Worm (Caenorhabditis elegans): Measurements from ENCODE around the gene ZK686.1.

Gene ZK686.1

ce11 chrIII:7778530-7778929 is 5.6 kb downstream of the ZK686.1 start:
- peak in 1 of 2 experiments; percentile 23 for TF ChIP-seq daf-16 (GFP tag; optimal IDR thresholded peaks at IDR 0.05)
- TF ChIP-seq daf-16 (tag; optimal IDR thresholded peaks at IDR 0.05), result no peak
- TF ChIP-seq mxl-3 (GFP tag; optimal IDR thresholded peaks at IDR 0.05), result no peak
- TF ChIP-seq gei-8 (GFP tag; optimal IDR thresholded peaks at IDR 0.05), result no peak
- TF ChIP-seq lsy-2 (tag; optimal IDR thresholded peaks at IDR 0.05), result peak in 1 of 2 experiments; percentile 74

ce11 chrIII:7779313-7779712 is 6.4 kb downstream of the ZK686.1 start:
- no peak for TF ChIP-seq gei-8 (GFP tag; optimal IDR thresholded peaks at IDR 0.05)
- no peak for TF ChIP-seq nhr-48 (tag; optimal IDR thresholded peaks at IDR 0.05)
- no peak for TF ChIP-seq mxl-2 (GFP tag; conservative IDR thresholded peaks at IDR 0.05)

- TF ChIP-seq ZK337.2 (GFP tag; IDR thresholded peaks at IDR 0.05), result no peak
- 0 out of 2 replicates have a peak, but pooled peaks have one; percentile 24 for TF ChIP-seq ceh-20 (GFP tag; IDR thresholded peaks at IDR 0.05)
- no peak for TF ChIP-seq aha-1 (tag)
- no peak for TF ChIP-seq Y75B8A.6 (GFP tag; IDR thresholded peaks at IDR 0.05)
- TF ChIP-seq nhr-11 (tag; optimal IDR thresholded peaks at IDR 0.05), result no peak
- TF ChIP-seq nhr-25 (tag; optimal IDR thresholded peaks at IDR 0.05; ENCODE audit: borderline replicate concordance, insufficient read depth), result no peak
- TF ChIP-seq lsy-2 (tag; optimal IDR thresholded peaks at IDR 0.05), result peak in 1 of 2 experiments; percentile 14
These were observed 7.8 kb downstream of the ZK686.1 start for ce11 chrIII:7780566-7781238.

ce11 chrIII:7783354-7783753 is 10.4 kb downstream of the ZK686.1 start, which contains the start of gene mab-5:
mab-5 (minus strand) TSS chrIII:7783454.
- TF ChIP-seq hlh-11 (tag; optimal IDR thresholded peaks at IDR 0.05) (no peak), tag-97 (GFP tag; IDR thresholded peaks at IDR 0.05) (no peak), mxl-3 (GFP tag; optimal IDR thresholded peaks at IDR 0.05) (no peak), lin-15B (tag; optimal IDR thresholded peaks at IDR 0.05) (no peak), nhr-10 (tag; optimal IDR thresholded peaks at IDR 0.05) (no peak), pqm-1 (tag; optimal IDR thresholded peaks at IDR 0.05) (no peak), vab-7 (GFP tag; IDR thresholded peaks at IDR 0.05) (no peak), daf-12 (tag; optimal IDR thresholded peaks at IDR 0.05) (no peak), mxl-2 (GFP tag; conservative IDR thresholded peaks at IDR 0.05) (no peak), egl-43 (GFP tag; IDR thresholded peaks at IDR 0.05) (no peak), nhr-237 (tag; optimal IDR thresholded peaks at IDR 0.05) (no peak), F26F4.8 (GFP tag; conservative IDR thresholded peaks at IDR 0.05) (no peak), tra-1 (GFP tag; IDR thresholded peaks at IDR 0.05) (no peak), fos-1 (tag; optimal IDR thresholded peaks at IDR 0.05) (no peak), aha-1 (tag) (no peak), php-3 (GFP tag; IDR thresholded peaks at IDR 0.05) (no peak), mdt-29 (GFP tag; IDR thresholded peaks at IDR 0.05) (no peak), Y75B8A.6 (GFP tag; IDR thresholded peaks at IDR 0.05) (no peak)

- peak in 1 of 2 experiments; percentile 43 for TF ChIP-seq lsy-2 (tag; optimal IDR thresholded peaks at IDR 0.05)
- TF ChIP-seq lin-13 (GFP tag; optimal IDR thresholded peaks at IDR 0.05), result no peak
- 0 out of 2 replicates have a peak, but pooled peaks have one; percentile 23 for TF ChIP-seq tra-1 (GFP tag; IDR thresholded peaks at IDR 0.05)
- TF ChIP-seq tag-97 (GFP tag; IDR thresholded peaks at IDR 0.05), result no peak
- peak; percentile 7 for TF ChIP-seq duxl-1 (tag; optimal IDR thresholded peaks at IDR 0.05; ENCODE audit: poor library complexity)
- TF ChIP-seq hlh-30 (tag; optimal IDR thresholded peaks at IDR 0.05; ENCODE audit: insufficient read depth), result no peak
- TF ChIP-seq ceh-20 (GFP tag; IDR thresholded peaks at IDR 0.05), result 0 out of 2 replicates have a peak, but pooled peaks have one; percentile 21
- no peak for TF ChIP-seq ctbp-1 (GFP tag; IDR thresholded peaks at IDR 0.05)
These were observed 11.3 kb downstream of the ZK686.1 start for ce11 chrIII:7784201-7784600.

All from whole organism, L4 larva.